Fruit fly (Drosophila melanogaster) whole organism, embryonic: Measurements from ENCODE around the gene enc.

ENCODE experiments used
- Blimp-1 ChIP-seq: fragments of 200-800 bp; sonication (Bioruptor generic); optimal IDR thresholded peaks from 3 replicates; lab custom pipeline; 2018; ENCODE audit warnings: missing biosample characterization, missing genetic modification characterization, mild to moderate bottlenecking, moderate library complexity, missing genetic modification reagents
- CG10147 ChIP-seq: fragments of 200-800 bp; sonication (Bioruptor generic); optimal IDR thresholded peaks from 2 replicates; lab custom pipeline; 2019; ENCODE audit warnings: missing biosample characterization, mild to moderate bottlenecking, missing genetic modification characterization, moderate library complexity
- CG11560 ChIP-seq: fragments of 200-800 bp; sonication (Bioruptor generic); IDR thresholded peaks from 3 replicates; pipeline ENCODE4 v1.3.6; 2022; ENCODE audit warnings: missing biosample characterization, missing genetic modification characterization
- CG14667 ChIP-seq: fragments of 200-800 bp; sonication (Bioruptor generic); IDR thresholded peaks from 2 replicates; pipeline ENCODE4 v1.3.6; 2022; ENCODE audit warnings: missing biosample characterization, missing genetic modification characterization
- CG15073 ChIP-seq: fragments of 200-800 bp; sonication (Bioruptor generic); optimal IDR thresholded peaks from 2 replicates; lab custom pipeline; 2016; ENCODE audit warnings: missing biosample characterization, missing genetic modification characterization
- CG15269 ChIP-seq: fragments of 200-800 bp; sonication (Bioruptor generic); optimal IDR thresholded peaks from 2 replicates; lab custom pipeline; 2018; ENCODE audit warnings: missing biosample characterization, mild to moderate bottlenecking, missing genetic modification characterization, moderate library complexity
- CG18619 ChIP-seq: fragments of 200-800 bp; sonication (Bioruptor generic); optimal IDR thresholded peaks from 3 replicates; lab custom pipeline; 2017; ENCODE audit warnings: missing biosample characterization, mild to moderate bottlenecking, missing genetic modification characterization
- CG2116 ChIP-seq: fragments of 200-800 bp; sonication (Bioruptor generic); optimal IDR thresholded peaks from 3 replicates; lab custom pipeline; 2018; ENCODE audit warnings: missing biosample characterization, mild to moderate bottlenecking, missing genetic modification characterization
- CG2120 ChIP-seq: fragments of 200-800 bp; sonication (Bioruptor generic); optimal IDR thresholded peaks from 3 replicates; lab custom pipeline; 2016; ENCODE audit warnings: missing biosample characterization, missing genetic modification characterization
- CG2678 ChIP-seq: fragments of 200-800 bp; sonication (Bioruptor generic); optimal IDR thresholded peaks from 3 replicates; lab custom pipeline; 2019; ENCODE audit warnings: missing biosample characterization, mild to moderate bottlenecking, missing genetic modification characterization, moderate library complexity
- CG30020 ChIP-seq: fragments of 200-800 bp; optimal IDR thresholded peaks from 2 replicates; lab custom pipeline; 2019; ENCODE audit warnings: missing biosample characterization, mild to moderate bottlenecking, missing genetic modification characterization, moderate library complexity
- CG31388 ChIP-seq: fragments of 200-800 bp; sonication (Bioruptor generic); optimal IDR thresholded peaks from 2 replicates; lab custom pipeline; 2016; ENCODE audit warnings: missing biosample characterization, missing genetic modification characterization
- CG34224 ChIP-seq: fragments of 200-800 bp; sonication (Bioruptor generic); IDR thresholded peaks from 3 replicates; pipeline ENCODE4 v1.3.6; 2022; ENCODE audit warnings: missing biosample characterization, missing genetic modification characterization; ENCODE audit not compliant: partially characterized antibody
- CG34422 ChIP-seq: fragments of 200-800 bp; sonication (Bioruptor generic); IDR thresholded peaks from 3 replicates; pipeline ENCODE4 v1.3.6; 2022; ENCODE audit warnings: missing biosample characterization, missing genetic modification characterization
- CG42726 ChIP-seq: fragments of 200-800 bp; sonication (Bioruptor generic); IDR thresholded peaks from 2 replicates; pipeline ENCODE4 v1.3.6; 2022; ENCODE audit warnings: missing biosample characterization, missing genetic modification characterization; ENCODE audit not compliant: partially characterized antibody
- CG43689 ChIP-seq: fragments of 200-800 bp; sonication (Bioruptor generic); IDR thresholded peaks from 2 replicates; pipeline ENCODE4 v1.3.6; 2022; ENCODE audit warnings: missing biosample characterization, missing genetic modification characterization
- CG6765 ChIP-seq: fragments of 200-800 bp; sonication (Bioruptor generic); optimal IDR thresholded peaks from 3 replicates; lab custom pipeline; 2017; ENCODE audit warnings: missing biosample characterization, mild to moderate bottlenecking, missing genetic modification characterization
- CG6854 ChIP-seq: fragments of 200-800 bp; sonication (Bioruptor generic); optimal IDR thresholded peaks from 3 replicates; lab custom pipeline; 2017; ENCODE audit warnings: missing biosample characterization, mild to moderate bottlenecking, missing genetic modification characterization
- CG7963 ChIP-seq: fragments of 200-800 bp; sonication (Bioruptor generic); IDR thresholded peaks from 3 replicates; pipeline ENCODE4 v1.3.6; 2022; ENCODE audit warnings: missing biosample characterization, missing genetic modification characterization; ENCODE audit not compliant: partially characterized antibody
- CG8359 ChIP-seq: fragments of 200-800 bp; sonication (Bioruptor generic); optimal IDR thresholded peaks from 2 replicates; lab custom pipeline; 2017; ENCODE audit warnings: missing biosample characterization, mild to moderate bottlenecking, missing genetic modification characterization, borderline replicate concordance
- CG9437 ChIP-seq: fragments of 200-800 bp; sonication (Bioruptor generic); optimal IDR thresholded peaks from 2 replicates; lab custom pipeline; 2018; ENCODE audit warnings: missing biosample characterization, mild to moderate bottlenecking, missing genetic modification characterization
- H2.0 ChIP-seq: fragments of 200-800 bp; sonication (Bioruptor generic); IDR thresholded peaks from 2 replicates; pipeline ENCODE4 v1.3.6; 2022; ENCODE audit warnings: missing biosample characterization, missing genetic modification characterization
- HLHmδ ChIP-seq: fragments of 200-800 bp; sonication (Bioruptor generic); optimal IDR thresholded peaks from 2 replicates; lab custom pipeline; 2018; ENCODE audit warnings: missing biosample characterization, mild to moderate bottlenecking, missing genetic modification characterization, moderate library complexity
- Lpt ChIP-seq: fragments of >200 bp; optimal IDR thresholded peaks from 2 replicates; lab custom pipeline; 2018; ENCODE audit warnings: missing biosample characterization, missing genetic modification characterization
- Med ChIP-seq: fragments of 200-800 bp; sonication (Bioruptor generic); peaks from one replicate; lab custom pipeline; 2016; ENCODE audit warnings: missing biosample characterization, missing genetic modification characterization, mild to moderate bottlenecking, inconsistent platforms, moderate library complexity
- Nf-YA ChIP-seq: fragments of 200-800 bp; sonication (Bioruptor generic); IDR thresholded peaks from 2 replicates; pipeline ENCODE4 v1.3.6; 2022; ENCODE audit warnings: missing biosample characterization, missing genetic modification characterization
- Nf-YC ChIP-seq: fragments of 200-800 bp; optimal IDR thresholded peaks from 3 replicates; lab custom pipeline; 2019; ENCODE audit warnings: missing biosample characterization, mild to moderate bottlenecking, missing genetic modification characterization, moderate library complexity
- Vsx1 ChIP-seq: fragments of 200-800 bp; sonication (Bioruptor generic); optimal IDR thresholded peaks from 2 replicates; lab custom pipeline; 2017; ENCODE audit warnings: missing biosample characterization, mild to moderate bottlenecking, missing genetic modification characterization, missing genetic modification reagents
- Xrp1 ChIP-seq: fragments of 200-800 bp; sonication (Bioruptor generic); IDR thresholded peaks from 2 replicates; pipeline ENCODE4 v1.3.6; 2022; ENCODE audit warnings: missing biosample characterization, missing genetic modification characterization
- amos ChIP-seq: fragments of 200-800 bp; sonication (Bioruptor generic); IDR thresholded peaks from 2 replicates; pipeline ENCODE4 v1.3.6; 2022; ENCODE audit warnings: missing biosample characterization, missing genetic modification characterization; ENCODE audit not compliant: partially characterized antibody
- ase ChIP-seq: fragments of 200-800 bp; sonication (Bioruptor generic); IDR thresholded peaks from 3 replicates; pipeline ENCODE4 v1.3.6; 2022; ENCODE audit warnings: missing biosample characterization, missing genetic modification characterization
- cato ChIP-seq: fragments of 200-800 bp; sonication (Bioruptor generic); optimal IDR thresholded peaks from 2 replicates; lab custom pipeline; 2016; ENCODE audit warnings: missing biosample characterization, missing genetic modification characterization, borderline replicate concordance
- cg ChIP-seq: fragments of 200-800 bp; sonication (Bioruptor generic); optimal IDR thresholded peaks from 3 replicates; lab custom pipeline; 2019; ENCODE audit warnings: missing biosample characterization, mild to moderate bottlenecking, missing genetic modification characterization, moderate library complexity
- chm ChIP-seq: fragments of 200-800 bp; sonication (Bioruptor generic); IDR thresholded peaks from 2 replicates; pipeline ENCODE4 v1.3.6; 2022; ENCODE audit warnings: missing biosample characterization, missing genetic modification characterization
- danr ChIP-seq: fragments of 200-800 bp; sonication (Bioruptor generic); IDR thresholded peaks from 2 replicates; pipeline ENCODE4 v1.3.6; 2022; ENCODE audit warnings: missing biosample characterization, missing genetic modification characterization
- dati ChIP-seq: fragments of 200-800 bp; sonication (Bioruptor generic); IDR thresholded peaks from 2 replicates; pipeline ENCODE4 v1.3.6; 2022; ENCODE audit warnings: missing biosample characterization, missing genetic modification characterization
- esg ChIP-seq: fragments of 200-800 bp; sonication (Bioruptor generic); conservative IDR thresholded peaks from 2 replicates; pipeline ENCODE4 v1.3.6; 2022; ENCODE audit warnings: missing biosample characterization, missing genetic modification characterization
- fd96Cb ChIP-seq: fragments of 200-800 bp; sonication (Bioruptor generic); optimal IDR thresholded peaks from 2 replicates; lab custom pipeline; 2018; ENCODE audit warnings: missing biosample characterization, mild to moderate bottlenecking, missing genetic modification characterization, moderate library complexity
- fru ChIP-seq: fragments of >200 bp; optimal IDR thresholded peaks from 2 replicates; lab custom pipeline; 2017
- grn ChIP-seq: fragments of 200-800 bp; sonication (Bioruptor generic); optimal IDR thresholded peaks from 3 replicates; lab custom pipeline; 2017; ENCODE audit warnings: missing biosample characterization, missing genetic modification characterization
- gro ChIP-seq: fragments of 200-800 bp; sonication (Bioruptor generic); optimal IDR thresholded peaks from 2 replicates; lab custom pipeline; 2016; ENCODE audit warnings: missing biosample characterization, missing genetic modification characterization
- gt ChIP-seq: fragments of 200-800 bp; sonication (Bioruptor generic); IDR thresholded peaks from 2 replicates; pipeline ENCODE4 v1.3.6; 2022; ENCODE audit warnings: missing biosample characterization, missing genetic modification characterization
- hb ChIP-seq: fragments of 200-800 bp; sonication (Bioruptor generic); IDR thresholded peaks from 3 replicates; pipeline ENCODE4 v1.3.6; 2022; ENCODE audit warnings: missing biosample characterization, missing genetic modification characterization; ENCODE audit not compliant: partially characterized antibody
- jing ChIP-seq: fragments of 200-800 bp; sonication (Bioruptor generic); optimal IDR thresholded peaks from 2 replicates; lab custom pipeline; 2018; ENCODE audit warnings: missing biosample characterization, mild to moderate bottlenecking, missing genetic modification characterization
- mirr ChIP-seq: fragments of 200-800 bp; sonication (Bioruptor generic); optimal IDR thresholded peaks from 3 replicates; lab custom pipeline; 2018; ENCODE audit warnings: missing biosample characterization, mild to moderate bottlenecking, missing genetic modification characterization
- pho ChIP-seq: fragments of 200-800 bp; sonication (Bioruptor generic); optimal IDR thresholded peaks from 2 replicates; lab custom pipeline; 2016; ENCODE audit warnings: missing biosample characterization, missing genetic modification characterization
- ranshi ChIP-seq: fragments of 200-800 bp; sonication (Bioruptor generic); IDR thresholded peaks from 2 replicates; pipeline ENCODE4 v1.3.6; 2022; ENCODE audit warnings: missing biosample characterization, missing genetic modification characterization
- sqz ChIP-seq: fragments of 200-800 bp; sonication (Bioruptor generic); optimal IDR thresholded peaks from 3 replicates; lab custom pipeline; 2018; ENCODE audit warnings: missing biosample characterization, mild to moderate bottlenecking, missing genetic modification characterization
- tio ChIP-seq: fragments of 200-800 bp; sonication (Bioruptor generic); optimal IDR thresholded peaks from 2 replicates; lab custom pipeline; 2017; ENCODE audit warnings: missing biosample characterization, missing genetic modification characterization, inconsistent platforms
- zen2 ChIP-seq: fragments of 200-800 bp; sonication (Bioruptor generic); IDR thresholded peaks from 3 replicates; pipeline ENCODE4 v1.3.6; 2022; ENCODE audit warnings: missing biosample characterization, missing genetic modification characterization; ENCODE audit not compliant: partially characterized antibody

enc gene

DNA sequence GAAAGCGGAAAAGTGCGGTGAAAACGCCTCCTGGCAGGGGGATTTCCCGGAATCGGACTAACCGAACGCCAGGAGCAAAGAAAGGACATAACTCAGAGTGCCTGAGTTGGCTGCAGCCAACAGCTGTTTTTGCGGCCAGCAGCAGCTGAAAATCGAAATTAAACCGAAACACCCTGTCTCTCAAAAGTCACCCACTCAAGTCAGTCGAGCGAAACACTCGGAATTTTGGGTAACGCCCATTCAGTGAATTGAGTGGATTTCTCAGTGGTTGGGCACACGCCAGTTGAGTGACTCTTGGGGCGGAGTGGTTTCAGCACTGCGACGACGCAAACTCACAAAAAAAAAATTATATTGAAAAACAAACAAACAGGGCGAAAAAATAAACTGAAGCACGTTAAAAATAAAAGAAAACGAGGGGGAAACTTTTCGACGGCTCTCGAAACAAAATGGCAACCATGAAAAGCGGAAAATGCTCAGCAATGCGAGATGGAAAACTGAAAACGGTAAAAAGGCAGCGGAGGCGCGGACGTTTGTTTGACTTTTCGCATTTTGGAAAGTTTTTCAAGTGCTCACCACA lies 60.3 kb downstream of the enc start (continued):
- TF ChIP-seq Nf-YA (GFP tag; lab: Robert Waterston, UW), result no peak
- TF ChIP-seq CG7963 (GFP tag; lab: Robert Waterston, UW), result no peak
- TF ChIP-seq CG9437, result no peak
- no peak for TF ChIP-seq CG2678 (tag; lab: Kevin White, UChicago)
- TF ChIP-seq CG2116 (GFP tag; lab: Kevin White, UChicago), result no peak
- TF ChIP-seq danr (GFP tag; lab: Robert Waterston, UW), result no peak
- peak; percentile 15 for TF ChIP-seq HLHmδ (GFP tag; lab: Kevin White, UChicago)
- TF ChIP-seq Blimp-1 (GFP tag; lab: Kevin White, UChicago), result no peak
- TF ChIP-seq Nf-YC, result peak; percentile 88
- TF ChIP-seq hb (GFP tag; lab: Robert Waterston, UW), result no peak
- TF ChIP-seq jing, result peak; percentile 14
- TF ChIP-seq fru (lab: Kevin White, UChicago), result no peak
- no peak for TF ChIP-seq cg
- no peak for TF ChIP-seq CG30020 (tag; lab: Kevin White, UChicago)
- no peak for TF ChIP-seq CG14667 (GFP tag; lab: Robert Waterston, UW)
- no peak for TF ChIP-seq CG2120 (GFP tag; lab: Kevin White, UChicago)
- no peak for TF ChIP-seq CG10147
- no peak for TF ChIP-seq CG31388 (GFP tag; lab: Kevin White, UChicago)
- TF ChIP-seq CG34224 (GFP tag; lab: Robert Waterston, UW), result peak; percentile 39; the same call in 1 of the 3 replicates
- no peak for TF ChIP-seq Lpt (GFP tag; lab: Kevin White, UChicago)
- TF ChIP-seq CG6854 (GFP tag; lab: Kevin White, UChicago), result no peak
- peak; percentile 33; the same call in 1 of the 2 replicates for TF ChIP-seq amos
- no peak for TF ChIP-seq CG11560
- no peak for TF ChIP-seq mirr (GFP tag; lab: Kevin White, UChicago)
- TF ChIP-seq CG15073 (GFP tag; lab: Kevin White, UChicago), result no peak
- no peak for TF ChIP-seq gro (GFP tag; lab: Kevin White, UChicago)
- no peak for TF ChIP-seq tio (GFP tag; lab: Kevin White, UChicago)
- no peak for TF ChIP-seq dati (GFP tag; lab: Robert Waterston, UW)
- no peak for TF ChIP-seq ase (GFP tag; lab: Robert Waterston, UW)
- no peak for TF ChIP-seq fd96Cb (tag; lab: Kevin White, UChicago)
- TF ChIP-seq CG43689 (GFP tag; lab: Robert Waterston, UW), result no peak
- no peak for TF ChIP-seq Xrp1 (GFP tag; lab: Robert Waterston, UW)
- TF ChIP-seq grn, result no peak
- no peak for TF ChIP-seq H2.0 (GFP tag; lab: Robert Waterston, UW)
- no peak for TF ChIP-seq CG42726 (GFP tag; lab: Robert Waterston, UW)
- TF ChIP-seq sqz (GFP tag; lab: Kevin White, UChicago), result peak; percentile 66
- no peak for TF ChIP-seq gt (GFP tag; lab: Robert Waterston, UW)
- no peak for TF ChIP-seq CG34422
- no peak for TF ChIP-seq esg
- no peak for TF ChIP-seq CG15269
- no peak for TF ChIP-seq Vsx1 (GFP tag; lab: Kevin White, UChicago)
- no peak for TF ChIP-seq ranshi (GFP tag; lab: Robert Waterston, UW)
- TF ChIP-seq cato (GFP tag; lab: Kevin White, UChicago), result no peak
- TF ChIP-seq CG8359, result no peak
- no peak for TF ChIP-seq CG18619 (GFP tag; lab: Kevin White, UChicago)
- TF ChIP-seq chm, result 0 out of 2 replicates have a peak, but pooled peaks have one; percentile 56
- TF ChIP-seq CG6765 (GFP tag; lab: Kevin White, UChicago), result no peak
- TF ChIP-seq zen2, result peak; percentile 27; the same call in 1 of the 3 replicates
- TF ChIP-seq pho (GFP tag; lab: Kevin White, UChicago), result no peak
- peak; percentile 27 for TF ChIP-seq Med (GFP tag; lab: Kevin White, UChicago)
